Fruit fly (Drosophila melanogaster) whole organism, embryonic: ENCODE results near the gene Irk1.

ENCODE experiments used
- Adf1 ChIP-seq: fragments of 200-800 bp; sonication (Bioruptor generic); IDR thresholded peaks from 2 replicates; pipeline ENCODE4 v1.3.6; 2022; ENCODE audit warnings: missing biosample characterization, missing genetic modification characterization
- BtbVII ChIP-seq: fragments of 200-800 bp; sonication (Bioruptor generic); optimal IDR thresholded peaks from 3 replicates; lab custom pipeline; 2017; ENCODE audit warnings: missing biosample characterization, mild to moderate bottlenecking, missing genetic modification characterization
- CG10979 ChIP-seq: fragments of 200-800 bp; sonication (Bioruptor generic); optimal IDR thresholded peaks from 2 replicates; lab custom pipeline; 2018; ENCODE audit warnings: missing biosample characterization, mild to moderate bottlenecking, missing genetic modification characterization, moderate library complexity
- CG11456 ChIP-seq: fragments of 200-800 bp; sonication (Bioruptor generic); IDR thresholded peaks from 3 replicates; pipeline ENCODE4 v1.3.6; 2022; ENCODE audit warnings: missing biosample characterization, missing genetic modification characterization
- CG12219 ChIP-seq: fragments of 200-800 bp; sonication (Bioruptor generic); optimal IDR thresholded peaks from 3 replicates; lab custom pipeline; 2018; ENCODE audit warnings: missing biosample characterization, mild to moderate bottlenecking, missing genetic modification characterization
- CG12769 ChIP-seq: fragments of 200-800 bp; sonication (Bioruptor generic); optimal IDR thresholded peaks from 2 replicates; lab custom pipeline; 2019; ENCODE audit warnings: missing biosample characterization, mild to moderate bottlenecking, missing genetic modification characterization, moderate library complexity
- CG15011 ChIP-seq: fragments of 200-800 bp; sonication (Bioruptor generic); optimal IDR thresholded peaks from 3 replicates; lab custom pipeline; 2018; ENCODE audit warnings: missing biosample characterization, mild to moderate bottlenecking, missing genetic modification characterization
- CG15696 ChIP-seq: fragments of 200-800 bp; sonication (Bioruptor generic); optimal IDR thresholded peaks from 2 replicates; lab custom pipeline; 2019; ENCODE audit warnings: missing biosample characterization, mild to moderate bottlenecking, missing genetic modification characterization, moderate library complexity
- CG16815 ChIP-seq: fragments of 200-800 bp; sonication (Bioruptor generic); optimal IDR thresholded peaks from 3 replicates; lab custom pipeline; 2017; ENCODE audit warnings: missing biosample characterization, mild to moderate bottlenecking, missing genetic modification characterization
- CG17802 ChIP-seq: fragments of 200-800 bp; sonication (Bioruptor generic); optimal IDR thresholded peaks from 2 replicates; lab custom pipeline; 2018; ENCODE audit warnings: missing biosample characterization, mild to moderate bottlenecking, missing genetic modification characterization, moderate library complexity
- CG18011 ChIP-seq: fragments of 200-800 bp; sonication (Bioruptor generic); optimal IDR thresholded peaks from 2 replicates; lab custom pipeline; 2017; ENCODE audit warnings: missing biosample characterization, missing genetic modification characterization, mild to moderate bottlenecking, moderate library complexity, missing genotype
- CG3065 ChIP-seq: fragments of 200-800 bp; sonication (Bioruptor generic); optimal IDR thresholded peaks from 2 replicates; lab custom pipeline; 2016; ENCODE audit warnings: missing biosample characterization, missing genetic modification characterization
- CG31224 ChIP-seq: fragments of 200-800 bp; sonication (Bioruptor generic); IDR thresholded peaks from 2 replicates; pipeline ENCODE4 v1.3.6; 2022; ENCODE audit warnings: missing biosample characterization, missing genetic modification characterization
- CG3163 ChIP-seq: fragments of 200-800 bp; sonication (Bioruptor generic); optimal IDR thresholded peaks from 3 replicates; lab custom pipeline; 2016; ENCODE audit warnings: missing biosample characterization, missing genetic modification characterization
- CG34376 ChIP-seq: fragments of 200-800 bp; sonication (Bioruptor generic); optimal IDR thresholded peaks from 2 replicates; lab custom pipeline; 2018; ENCODE audit warnings: missing biosample characterization, mild to moderate bottlenecking, missing genetic modification characterization
- CG7786 ChIP-seq: fragments of 200-800 bp; sonication (Bioruptor generic); optimal IDR thresholded peaks from 2 replicates; lab custom pipeline; 2016; ENCODE audit warnings: missing biosample characterization, missing genetic modification characterization
- D19A ChIP-seq: fragments of 200-800 bp; optimal IDR thresholded peaks from 3 replicates; lab custom pipeline; 2019; ENCODE audit warnings: missing biosample characterization, mild to moderate bottlenecking, missing genetic modification characterization, moderate library complexity
- D19B ChIP-seq: fragments of 200-800 bp; sonication (Bioruptor generic); optimal IDR thresholded peaks from 2 replicates; lab custom pipeline; 2017; ENCODE audit warnings: missing biosample characterization, mild to moderate bottlenecking, missing genetic modification characterization
- Dek ChIP-seq: fragments of 200-800 bp; sonication (Bioruptor generic); optimal IDR thresholded peaks from 3 replicates; lab custom pipeline; 2019; ENCODE audit warnings: missing biosample characterization, mild to moderate bottlenecking, missing genetic modification characterization, moderate library complexity
- E2f2 ChIP-seq: fragments of 200-800 bp; sonication (Bioruptor generic); IDR thresholded peaks from 2 replicates; pipeline ENCODE4 v1.3.6; 2022; ENCODE audit warnings: missing biosample characterization, missing genetic modification characterization
- Fer3 ChIP-seq: fragments of 200-800 bp; sonication (Bioruptor generic); optimal IDR thresholded peaks from 2 replicates; lab custom pipeline; 2018; ENCODE audit warnings: missing biosample characterization, mild to moderate bottlenecking, missing genetic modification characterization, moderate library complexity
- HHEX ChIP-seq: fragments of 200-800 bp; sonication (Bioruptor generic); optimal IDR thresholded peaks from 3 replicates; lab custom pipeline; 2017; ENCODE audit warnings: missing biosample characterization, mild to moderate bottlenecking, missing genetic modification characterization, missing genetic modification reagents
- HLH54F ChIP-seq: fragments of 200-800 bp; sonication (Bioruptor generic); optimal IDR thresholded peaks from 3 replicates; lab custom pipeline; 2016; ENCODE audit warnings: missing biosample characterization, missing genetic modification characterization
- Hand ChIP-seq: fragments of 200-800 bp; sonication (Bioruptor generic); optimal IDR thresholded peaks from 2 replicates; lab custom pipeline; 2017; ENCODE audit warnings: mild to moderate bottlenecking, missing biosample characterization, missing genetic modification reagents, missing genetic modification characterization
- Hey ChIP-seq: fragments of 200-800 bp; sonication (Bioruptor generic); optimal IDR thresholded peaks from 3 replicates; lab custom pipeline; 2018; ENCODE audit warnings: missing biosample characterization, mild to moderate bottlenecking, missing genetic modification characterization
- HmgZ ChIP-seq: fragments of 200-800 bp; sonication (Bioruptor generic); optimal IDR thresholded peaks from 2 replicates; lab custom pipeline; 2018; ENCODE audit warnings: missing biosample characterization, mild to moderate bottlenecking, missing genetic modification characterization
- Meics ChIP-seq: fragments of 200-800 bp; sonication (Bioruptor generic); optimal IDR thresholded peaks from 2 replicates; lab custom pipeline; 2017; ENCODE audit warnings: missing biosample characterization, mild to moderate bottlenecking, missing genetic modification characterization
- Myb ChIP-seq: fragments of 200-800 bp; sonication (Bioruptor generic); optimal IDR thresholded peaks from 2 replicates; lab custom pipeline; 2016; ENCODE audit warnings: missing biosample characterization, missing genetic modification characterization
- NfI ChIP-seq: fragments of 200-800 bp; sonication (Bioruptor generic); optimal IDR thresholded peaks from 3 replicates; lab custom pipeline; 2018; ENCODE audit warnings: missing biosample characterization, mild to moderate bottlenecking, missing genetic modification characterization, moderate library complexity
- PHDP ChIP-seq: fragments of 200-800 bp; sonication (Bioruptor generic); optimal IDR thresholded peaks from 3 replicates; lab custom pipeline; 2018; ENCODE audit warnings: missing biosample characterization, mild to moderate bottlenecking, missing genetic modification characterization, moderate library complexity
- Side ChIP-seq: fragments of 200-800 bp; sonication (Bioruptor generic); optimal IDR thresholded peaks from 2 replicates; lab custom pipeline; 2016; ENCODE audit warnings: missing biosample characterization, missing genetic modification characterization
- ash1 ChIP-seq: fragments of 200-800 bp; sonication (Bioruptor generic); optimal IDR thresholded peaks from 2 replicates; lab custom pipeline; 2018; ENCODE audit warnings: missing biosample characterization, mild to moderate bottlenecking, missing genetic modification characterization
- bcd ChIP-seq: fragments of 200-800 bp; sonication (Bioruptor generic); optimal IDR thresholded peaks from 2 replicates; lab custom pipeline; 2017; ENCODE audit warnings: missing biosample characterization, mild to moderate bottlenecking, missing genetic modification characterization
- bowl ChIP-seq: fragments of 200-800 bp; sonication (Bioruptor generic); IDR thresholded peaks from 2 replicates; pipeline ENCODE4 v1.3.6; 2022; ENCODE audit warnings: missing biosample characterization, missing genetic modification characterization
- crc ChIP-seq: fragments of 200-800 bp; sonication (Bioruptor generic); optimal IDR thresholded peaks from 2 replicates; lab custom pipeline; 2016; ENCODE audit warnings: missing biosample characterization, missing genetic modification characterization
- dm ChIP-seq: fragments of 200-800 bp; sonication (Bioruptor generic); optimal IDR thresholded peaks from 3 replicates; lab custom pipeline; 2016; ENCODE audit warnings: missing biosample characterization, missing genetic modification characterization
- dysf ChIP-seq: fragments of 200-800 bp; sonication (Bioruptor generic); IDR thresholded peaks from 3 replicates; pipeline ENCODE4 v1.3.6; 2022; ENCODE audit warnings: missing biosample characterization, missing genetic modification characterization
- emc ChIP-seq: fragments of 200-800 bp; sonication (Bioruptor generic); optimal IDR thresholded peaks from 2 replicates; lab custom pipeline; 2016; ENCODE audit warnings: missing biosample characterization, missing genetic modification characterization
- esg ChIP-seq: fragments of 200-800 bp; sonication (Bioruptor generic); conservative IDR thresholded peaks from 2 replicates; pipeline ENCODE4 v1.3.6; 2022; ENCODE audit warnings: missing biosample characterization, missing genetic modification characterization
- fu2 ChIP-seq: fragments of 200-800 bp; sonication (Bioruptor generic); optimal IDR thresholded peaks from 2 replicates; lab custom pipeline; 2016; ENCODE audit warnings: missing biosample characterization, missing genetic modification characterization
- gem ChIP-seq: fragments of 200-800 bp; sonication (Bioruptor generic); optimal IDR thresholded peaks from 2 replicates; lab custom pipeline; 2019; ENCODE audit warnings: missing biosample characterization, mild to moderate bottlenecking, missing genetic modification characterization, moderate library complexity
- grn ChIP-seq: fragments of 200-800 bp; sonication (Bioruptor generic); optimal IDR thresholded peaks from 3 replicates; lab custom pipeline; 2017; ENCODE audit warnings: missing biosample characterization, missing genetic modification characterization
- h ChIP-seq: fragments of >200 bp; optimal IDR thresholded peaks from 2 replicates; lab custom pipeline; 2017
- hb ChIP-seq: fragments of 200-800 bp; sonication (Bioruptor generic); IDR thresholded peaks from 3 replicates; pipeline ENCODE4 v1.3.6; 2022; ENCODE audit warnings: missing biosample characterization, missing genetic modification characterization; ENCODE audit not compliant: partially characterized antibody
- her ChIP-seq: fragments of 200-800 bp; sonication (Bioruptor generic); optimal IDR thresholded peaks from 2 replicates; lab custom pipeline; 2016; ENCODE audit warnings: missing biosample characterization, missing genetic modification characterization
- lilli ChIP-seq: fragments of 200-800 bp; sonication (Bioruptor generic); optimal IDR thresholded peaks from 3 replicates; lab custom pipeline; 2016; ENCODE audit warnings: missing biosample characterization, missing genetic modification characterization
- sd ChIP-seq: fragments of 200-800 bp; sonication (Bioruptor generic); optimal IDR thresholded peaks from 3 replicates; lab custom pipeline; 2018; ENCODE audit warnings: missing biosample characterization, mild to moderate bottlenecking, missing genetic modification characterization, moderate library complexity
- vvl ChIP-seq: fragments of 200-800 bp; sonication (Bioruptor generic); IDR thresholded peaks from 2 replicates; pipeline ENCODE4 v1.3.6; 2022; ENCODE audit warnings: missing biosample characterization, missing genetic modification characterization
- zfh1 ChIP-seq: fragments of 200-800 bp; sonication (Bioruptor generic); IDR thresholded peaks from 3 replicates; pipeline ENCODE4 v1.3.6; 2022; ENCODE audit warnings: missing biosample characterization, missing genetic modification characterization
- zfh2 ChIP-seq: fragments of 200-800 bp; sonication (Bioruptor generic); optimal IDR thresholded peaks from 2 replicates; lab custom pipeline; 2016; ENCODE audit warnings: missing biosample characterization, missing genetic modification characterization

Irk1 gene

DNA sequence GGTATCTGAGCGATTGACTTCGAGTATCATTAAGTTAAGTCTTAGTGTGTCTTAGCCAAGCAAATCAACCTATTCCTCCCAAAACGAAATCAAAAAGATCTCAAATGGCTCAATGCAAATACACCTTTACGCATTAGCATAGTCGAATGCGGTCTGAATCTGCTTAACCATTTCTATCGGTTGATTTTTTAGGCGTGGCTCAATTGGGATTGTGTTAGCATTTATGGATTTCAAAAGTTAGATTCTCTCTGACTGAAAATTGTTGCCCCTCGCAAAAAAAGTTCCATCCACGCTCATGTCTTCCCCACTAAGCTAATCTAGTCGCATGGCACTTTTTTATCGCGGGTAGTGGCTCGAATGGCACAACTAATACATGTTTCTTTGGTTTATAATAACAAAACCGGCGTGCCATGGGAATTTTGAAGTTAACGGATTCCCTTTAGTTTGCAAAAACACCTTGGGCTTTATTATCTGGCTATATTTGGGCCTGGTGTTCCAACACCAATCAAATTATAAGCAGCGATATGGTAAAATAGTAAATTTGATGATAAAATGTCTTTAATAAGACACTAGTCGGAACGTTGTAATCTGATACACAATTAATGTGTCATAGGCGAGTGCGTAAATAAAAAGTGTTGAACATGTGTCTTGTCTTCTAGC is 60.6 kb downstream of the Irk1 start (continued):
- TF ChIP-seq D19A (tag; lab: Kevin White, UChicago), result no peak
- TF ChIP-seq sd (tag; lab: Kevin White, UChicago), result peak; percentile 34
- TF ChIP-seq HmgZ, result peak; percentile 10
- peak; percentile 27; the same call in 1 of the 2 replicates for TF ChIP-seq Adf1
- peak; percentile 65 for TF ChIP-seq Meics (GFP tag; lab: Kevin White, UChicago)
- TF ChIP-seq bcd (GFP tag; lab: Kevin White, UChicago), result peak; percentile 33
- TF ChIP-seq Hey, result no peak
- no peak for TF ChIP-seq bowl (GFP tag; lab: Robert Waterston, UW)
- TF ChIP-seq zfh1 (GFP tag; lab: Robert Waterston, UW), result no peak
- peak; percentile 42 for TF ChIP-seq her
- TF ChIP-seq h (lab: Kevin White, UChicago), result no peak
- TF ChIP-seq HHEX (GFP tag; lab: Kevin White, UChicago), result peak; percentile 33
- TF ChIP-seq emc, result no peak
- TF ChIP-seq lilli (GFP tag; lab: Kevin White, UChicago), result peak; percentile 54
- peak; percentile 47 for TF ChIP-seq BtbVII
- peak; percentile 71; the same call in 1 of the 2 replicates for TF ChIP-seq vvl (GFP tag; lab: Robert Waterston, UW)
- no peak for TF ChIP-seq CG15011 (GFP tag; lab: Kevin White, UChicago)
- TF ChIP-seq dm, result no peak
- TF ChIP-seq dysf, result peak; percentile 36; the same call in 2 of the 3 replicates
- no peak for TF ChIP-seq CG15696 (tag; lab: Kevin White, UChicago)
- no peak for TF ChIP-seq CG18011 (GFP tag; lab: Kevin White, UChicago)
- no peak for TF ChIP-seq CG3065 (GFP tag; lab: Kevin White, UChicago)
- 0 out of 2 replicates have a peak, but pooled peaks have one; percentile 38 for TF ChIP-seq CG31224 (GFP tag; lab: Robert Waterston, UW)
- no peak for TF ChIP-seq crc (GFP tag; lab: Kevin White, UChicago)
- TF ChIP-seq Hand, result peak; percentile 23
- no peak for TF ChIP-seq CG17802
- peak; percentile 55 for TF ChIP-seq Fer3
- TF ChIP-seq E2f2, result no peak
- TF ChIP-seq CG10979, result no peak
- TF ChIP-seq Myb (GFP tag; lab: Kevin White, UChicago), result peak; percentile 36
- TF ChIP-seq Side (GFP tag; lab: Kevin White, UChicago), result peak; percentile 37
- TF ChIP-seq CG34376, result peak; percentile 89
- peak; percentile 41 for TF ChIP-seq HLH54F (GFP tag; lab: Kevin White, UChicago)
- no peak for TF ChIP-seq CG16815 (GFP tag; lab: Kevin White, UChicago)
- TF ChIP-seq ash1, result no peak
- no peak for TF ChIP-seq CG12219 (GFP tag; lab: Kevin White, UChicago)
- TF ChIP-seq grn (GFP tag; lab: Kevin White, UChicago), result peak; percentile 18
- TF ChIP-seq hb (GFP tag; lab: Robert Waterston, UW), result no peak
- peak; percentile 62 for TF ChIP-seq CG3163 (GFP tag; lab: Kevin White, UChicago)
- peak; percentile 35 for TF ChIP-seq D19B (GFP tag; lab: Kevin White, UChicago)
- no peak for TF ChIP-seq esg (GFP tag; lab: Robert Waterston, UW)
- TF ChIP-seq PHDP, result peak; percentile 13
- 0 out of 3 replicates have a peak, but pooled peaks have one; percentile 35 for TF ChIP-seq CG11456
- peak; percentile 36 for TF ChIP-seq gem (tag; lab: Kevin White, UChicago)
- TF ChIP-seq zfh2, result peak; percentile 68
- no peak for TF ChIP-seq NfI
- TF ChIP-seq fu2 (GFP tag; lab: Kevin White, UChicago), result peak; percentile 27
- peak; percentile 49 for TF ChIP-seq Dek (tag; lab: Kevin White, UChicago)
- TF ChIP-seq CG7786, result peak; percentile 64
- peak; percentile 88 for TF ChIP-seq CG12769 (tag; lab: Kevin White, UChicago)
